Fruit fly (Drosophila melanogaster) whole organism, embryonic: ENCODE measurements around the gene Tctp.

Source experiments
- Atf6 ChIP-seq: fragments of 200-800 bp; sonication (Bioruptor generic); IDR thresholded peaks from 2 replicates; pipeline ENCODE4 v1.3.6; 2022; ENCODE audit warnings: missing biosample characterization, missing genetic modification characterization
- B-H2 ChIP-seq: fragments of 200-800 bp; sonication (Bioruptor generic); optimal IDR thresholded peaks from 2 replicates; lab custom pipeline; 2018; ENCODE audit warnings: missing biosample characterization, mild to moderate bottlenecking, missing genetic modification characterization
- CG10431 ChIP-seq: fragments of 200-800 bp; sonication (Bioruptor generic); optimal IDR thresholded peaks from 3 replicates; lab custom pipeline; 2018; ENCODE audit warnings: missing biosample characterization, mild to moderate bottlenecking, missing genetic modification characterization
- CG10565 ChIP-seq: fragments of 200-800 bp; sonication (Bioruptor generic); optimal IDR thresholded peaks from 3 replicates; lab custom pipeline; 2016; ENCODE audit warnings: missing biosample characterization, mild to moderate bottlenecking, missing genetic modification characterization
- CG11560 ChIP-seq: fragments of 200-800 bp; sonication (Bioruptor generic); IDR thresholded peaks from 3 replicates; pipeline ENCODE4 v1.3.6; 2022; ENCODE audit warnings: missing biosample characterization, missing genetic modification characterization
- CG11723 ChIP-seq: fragments of 200-800 bp; sonication (Bioruptor generic); optimal IDR thresholded peaks from 2 replicates; lab custom pipeline; 2017; ENCODE audit warnings: missing biosample characterization, mild to moderate bottlenecking, missing genetic modification characterization
- CG12155 ChIP-seq: fragments of 200-800 bp; sonication (Bioruptor generic); optimal IDR thresholded peaks from 3 replicates; lab custom pipeline; 2016; ENCODE audit warnings: missing biosample characterization, missing genetic modification characterization
- CG13296 ChIP-seq: fragments of 200-800 bp; sonication (Bioruptor generic); optimal IDR thresholded peaks from 3 replicates; lab custom pipeline; 2018; ENCODE audit warnings: missing biosample characterization, mild to moderate bottlenecking, missing genetic modification characterization
- CG13424 ChIP-seq: fragments of 200-800 bp; sonication (Bioruptor generic); optimal IDR thresholded peaks from 2 replicates; lab custom pipeline; 2019; ENCODE audit warnings: missing biosample characterization, mild to moderate bottlenecking, missing genetic modification characterization, moderate library complexity
- CG13775 ChIP-seq: fragments of 200-800 bp; sonication (Bioruptor generic); optimal IDR thresholded peaks from 3 replicates; lab custom pipeline; 2017; ENCODE audit warnings: missing biosample characterization, mild to moderate bottlenecking, missing genetic modification characterization
- CG15073 ChIP-seq: fragments of 200-800 bp; sonication (Bioruptor generic); optimal IDR thresholded peaks from 2 replicates; lab custom pipeline; 2016; ENCODE audit warnings: missing biosample characterization, missing genetic modification characterization
- CG31441 ChIP-seq: fragments of 200-800 bp; sonication (Bioruptor generic); IDR thresholded peaks from 2 replicates; pipeline ENCODE4 v1.3.6; 2022; ENCODE audit warnings: missing biosample characterization, missing genetic modification characterization
- CG32532 ChIP-seq: fragments of 200-800 bp; sonication (Bioruptor generic); IDR thresholded peaks from 2 replicates; pipeline ENCODE4 v1.3.6; 2022; ENCODE audit warnings: missing biosample characterization, missing genetic modification characterization
- CG32767 ChIP-seq: fragments of 200-800 bp; sonication (Bioruptor generic); IDR thresholded peaks from 2 replicates; pipeline ENCODE4 v1.3.6; 2022; ENCODE audit warnings: missing biosample characterization, missing genetic modification characterization
- CG3847 ChIP-seq: fragments of 200-800 bp; sonication (Bioruptor generic); IDR thresholded peaks from 2 replicates; pipeline ENCODE4 v1.3.6; 2022; ENCODE audit warnings: missing biosample characterization, missing genetic modification characterization
- CG4820 ChIP-seq: fragments of 200-800 bp; sonication (Bioruptor generic); optimal IDR thresholded peaks from 3 replicates; lab custom pipeline; 2016; ENCODE audit warnings: missing biosample characterization, missing genetic modification characterization
- CG5953 ChIP-seq: fragments of 200-800 bp; sonication (Bioruptor generic); IDR thresholded peaks from 2 replicates; pipeline ENCODE4 v1.3.6; 2022; ENCODE audit warnings: missing biosample characterization, missing genetic modification characterization
- CG6272 ChIP-seq: fragments of 200-800 bp; sonication (Bioruptor generic); IDR thresholded peaks from 2 replicates; pipeline ENCODE4 v1.3.6; 2022; ENCODE audit warnings: missing biosample characterization, missing genetic modification characterization
- CG6813 ChIP-seq: fragments of 200-800 bp; sonication (Bioruptor generic); optimal IDR thresholded peaks from 2 replicates; lab custom pipeline; 2017; ENCODE audit warnings: missing biosample characterization, missing genetic modification characterization, mild to moderate bottlenecking, moderate library complexity, missing genetic modification reagents
- CG7372 ChIP-seq: fragments of 200-800 bp; sonication (Bioruptor generic); IDR thresholded peaks from 2 replicates; pipeline ENCODE4 v1.3.6; 2022; ENCODE audit warnings: missing biosample characterization, missing genetic modification characterization
- CG7839 ChIP-seq: fragments of 200-800 bp; sonication (Bioruptor generic); optimal IDR thresholded peaks from 3 replicates; lab custom pipeline; 2018; ENCODE audit warnings: missing biosample characterization, mild to moderate bottlenecking, missing genetic modification characterization, moderate library complexity
- D19B ChIP-seq: fragments of 200-800 bp; sonication (Bioruptor generic); optimal IDR thresholded peaks from 2 replicates; lab custom pipeline; 2017; ENCODE audit warnings: missing biosample characterization, mild to moderate bottlenecking, missing genetic modification characterization
- Hr78 ChIP-seq, 2 experiments: fragments of 200-800 bp in 1 of 2; fragments of >200 bp in 1 of 2; sonication (Bioruptor generic) in 1 of 2; optimal IDR thresholded peaks; 2 replicates each; lab custom pipeline; 2017 to 2019; ENCODE audit warnings: missing biosample characterization in 2 of 2, missing genetic modification characterization in 2 of 2, mild to moderate bottlenecking in 1 of 2, moderate library complexity in 1 of 2
- Max ChIP-seq: fragments of 200-800 bp; sonication (Bioruptor generic); optimal IDR thresholded peaks from 2 replicates; lab custom pipeline; 2016; ENCODE audit warnings: missing biosample characterization, mild to moderate bottlenecking, missing genetic modification characterization
- Mrtf ChIP-seq: fragments of 200-800 bp; sonication (Bioruptor generic); IDR thresholded peaks from 3 replicates; pipeline ENCODE4 v1.3.6; 2022; ENCODE audit warnings: missing biosample characterization, missing genetic modification characterization
- NC2β ChIP-seq: fragments of 200-800 bp; sonication (Bioruptor generic); optimal IDR thresholded peaks from 2 replicates; lab custom pipeline; 2016; ENCODE audit warnings: missing biosample characterization, missing genetic modification characterization
- Six4 ChIP-seq: fragments of 200-800 bp; sonication (Bioruptor generic); optimal IDR thresholded peaks from 2 replicates; lab custom pipeline; 2016; ENCODE audit warnings: missing biosample characterization, missing genetic modification characterization
- Sry-β ChIP-seq: fragments of 200-800 bp; sonication (Bioruptor generic); optimal IDR thresholded peaks from 2 replicates; lab custom pipeline; 2018; ENCODE audit warnings: missing biosample characterization, mild to moderate bottlenecking, missing genetic modification characterization, moderate library complexity
- Taf1 ChIP-seq: fragments of 200-800 bp; sonication (Bioruptor generic); IDR thresholded peaks from 2 replicates; pipeline ENCODE4 v1.3.6; 2022; ENCODE audit warnings: missing biosample characterization, missing genetic modification characterization
- Tbp ChIP-seq: fragments of >200 bp; optimal IDR thresholded peaks from 2 replicates; lab custom pipeline; 2018; ENCODE audit warnings: missing biosample characterization, missing genetic modification characterization
- bcd ChIP-seq: fragments of 200-800 bp; sonication (Bioruptor generic); optimal IDR thresholded peaks from 2 replicates; lab custom pipeline; 2017; ENCODE audit warnings: missing biosample characterization, mild to moderate bottlenecking, missing genetic modification characterization
- bsh ChIP-seq, 2 experiments: fragments of 200-800 bp; sonication (Bioruptor generic); optimal IDR thresholded peaks; 2 replicates each; lab custom pipeline; 2017 to 2018; ENCODE audit warnings: mild to moderate bottlenecking in 2 of 2, missing biosample characterization in 2 of 2, missing genetic modification characterization in 2 of 2, moderate library complexity in 1 of 2
- cg ChIP-seq: fragments of 200-800 bp; sonication (Bioruptor generic); optimal IDR thresholded peaks from 3 replicates; lab custom pipeline; 2019; ENCODE audit warnings: missing biosample characterization, mild to moderate bottlenecking, missing genetic modification characterization, moderate library complexity
- da ChIP-seq: fragments of 200-800 bp; sonication (Bioruptor generic); optimal IDR thresholded peaks from 2 replicates; lab custom pipeline; 2016; ENCODE audit warnings: missing biosample characterization, missing genetic modification characterization
- dati ChIP-seq: fragments of 200-800 bp; sonication (Bioruptor generic); IDR thresholded peaks from 2 replicates; pipeline ENCODE4 v1.3.6; 2022; ENCODE audit warnings: missing biosample characterization, missing genetic modification characterization
- dimm ChIP-seq: fragments of 200-800 bp; sonication (Bioruptor generic); IDR thresholded peaks from 2 replicates; pipeline ENCODE4 v1.3.6; 2022; ENCODE audit warnings: missing biosample characterization, missing genetic modification characterization
- gt ChIP-seq: fragments of 200-800 bp; sonication (Bioruptor generic); IDR thresholded peaks from 2 replicates; pipeline ENCODE4 v1.3.6; 2022; ENCODE audit warnings: missing biosample characterization, missing genetic modification characterization
- lola ChIP-seq, 3 experiments: fragments of >200 bp in 2 of 3; fragments of 200-800 bp in 1 of 3; sonication (Bioruptor generic) in 1 of 3; optimal IDR thresholded peaks; 2 replicates each; lab custom pipeline; 2017 to 2019; ENCODE audit warnings: missing biosample characterization in 3 of 3, missing genetic modification characterization in 3 of 3, mild to moderate bottlenecking in 1 of 3, moderate library complexity in 1 of 3
- lov ChIP-seq, 2 experiments: fragments of 200-800 bp in 1 of 2; fragments of >200 bp in 1 of 2; sonication (Bioruptor generic) in 1 of 2; IDR thresholded peaks in 1 of 2; optimal IDR thresholded peaks in 1 of 2; 2 replicates in 1 of 2; 3 replicates in 1 of 2; pipeline versions ENCODE4 v1.3.6 to Lab custom; 2017 to 2022; ENCODE audit warnings: missing biosample characterization in 1 of 2, missing genetic modification characterization in 1 of 2
- org-1 ChIP-seq: fragments of 200-800 bp; sonication (Bioruptor generic); optimal IDR thresholded peaks from 2 replicates; lab custom pipeline; 2017; ENCODE audit warnings: missing biosample characterization, missing genetic modification characterization
- p53 ChIP-seq: fragments of 200-800 bp; sonication (Bioruptor generic); optimal IDR thresholded peaks from 2 replicates; lab custom pipeline; 2016; ENCODE audit warnings: missing biosample characterization, missing genetic modification characterization
- phol ChIP-seq: fragments of 200-800 bp; sonication (Bioruptor generic); optimal IDR thresholded peaks from 3 replicates; lab custom pipeline; 2018; ENCODE audit warnings: missing biosample characterization, mild to moderate bottlenecking, missing genetic modification characterization, moderate library complexity
- pnt ChIP-seq: fragments of 200-800 bp; sonication (Bioruptor generic); optimal IDR thresholded peaks from 3 replicates; lab custom pipeline; 2016; ENCODE audit warnings: missing biosample characterization, missing genetic modification characterization
- schlank ChIP-seq: fragments of 200-800 bp; sonication (Bioruptor generic); optimal IDR thresholded peaks from 2 replicates; lab custom pipeline; 2018; ENCODE audit warnings: missing biosample characterization, mild to moderate bottlenecking, missing genetic modification characterization
- seq ChIP-seq: fragments of 200-800 bp; sonication (Bioruptor generic); IDR thresholded peaks from 2 replicates; pipeline ENCODE4 v1.3.6; 2022; ENCODE audit warnings: missing biosample characterization, missing genetic modification characterization
- slou ChIP-seq: fragments of 200-800 bp; sonication (Bioruptor generic); optimal IDR thresholded peaks from 3 replicates; lab custom pipeline; 2016; ENCODE audit warnings: missing biosample characterization, missing genetic modification characterization
- ssp ChIP-seq: fragments of 200-800 bp; sonication (Bioruptor generic); IDR thresholded peaks from 2 replicates; pipeline ENCODE4 v1.3.6; 2022; ENCODE audit warnings: missing biosample characterization, missing genetic modification characterization
- tio ChIP-seq: fragments of 200-800 bp; sonication (Bioruptor generic); optimal IDR thresholded peaks from 2 replicates; lab custom pipeline; 2017; ENCODE audit warnings: missing biosample characterization, missing genetic modification characterization, inconsistent platforms
- trem ChIP-seq: fragments of 200-800 bp; optimal IDR thresholded peaks from 3 replicates; lab custom pipeline; 2019; ENCODE audit warnings: missing biosample characterization, mild to moderate bottlenecking, missing genetic modification characterization, moderate library complexity

The Tctp gene

DNA sequence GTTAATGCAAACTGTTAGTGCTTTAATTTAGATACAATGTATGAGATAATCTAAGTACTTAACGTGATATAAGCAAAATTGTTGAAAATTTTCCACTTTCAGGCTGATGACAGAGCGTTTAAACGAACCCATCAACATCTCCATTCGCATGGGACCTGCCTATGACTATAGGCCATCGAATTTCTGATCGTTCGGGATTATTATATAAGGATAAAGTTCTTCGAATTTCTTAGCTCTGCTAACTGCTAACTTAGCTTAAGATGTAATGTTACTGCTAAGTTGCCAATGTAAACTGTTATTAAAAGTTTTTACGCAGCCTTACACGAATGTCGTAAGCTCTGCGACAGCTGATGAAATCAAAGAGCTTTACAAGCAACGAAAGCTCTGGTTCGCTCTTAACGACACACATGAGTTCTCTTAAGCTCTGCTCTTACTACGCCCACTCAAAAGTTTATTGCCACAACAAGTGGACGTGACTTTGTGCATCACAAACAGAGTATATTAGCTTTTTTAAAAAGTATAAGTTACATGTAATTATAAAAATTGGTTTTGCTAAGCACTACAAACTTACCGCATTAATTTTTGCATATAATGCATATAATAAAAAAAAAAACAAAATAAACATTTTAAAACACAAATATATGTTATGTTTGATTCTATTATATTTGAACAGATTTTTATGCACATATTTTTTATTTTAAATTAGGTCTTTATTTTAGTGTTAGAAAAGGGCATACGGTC is 13.2 kb upstream of the Tctp start (continued):
- TF ChIP-seq CG12155 (GFP tag; lab: Kevin White, UChicago) (peak; percentile 94), dimm (GFP tag; lab: Robert Waterston, UW) (peak; percentile 94), CG11723 (GFP tag; lab: Kevin White, UChicago) (peak; percentile 96), CG6272 (GFP tag; lab: Robert Waterston, UW) (peak; percentile 96), schlank (tag; lab: Kevin White, UChicago) (peak; percentile 89), Tbp (GFP tag; lab: Kevin White, UChicago) (no peak), cg (GFP tag; lab: Kevin White, UChicago) (peak; percentile 68), p53 (GFP tag; lab: Kevin White, UChicago) (peak; percentile 29), CG13775 (GFP tag; lab: Kevin White, UChicago) (peak; percentile 98), NC2β (GFP tag; lab: Kevin White, UChicago) (peak; percentile 55), CG7372 (GFP tag; lab: Robert Waterston, UW) (peak; percentile 99), bcd (peak; percentile 100), CG5953 (GFP tag; lab: Robert Waterston, UW) (peak; percentile 96), dati (GFP tag; lab: Robert Waterston, UW) (peak; percentile 90), CG10565 (peak; percentile 77), Six4 (GFP tag; lab: Kevin White, UChicago) (peak; percentile 98), Atf6 (peak; percentile 99), CG13424 (tag; lab: Kevin White, UChicago) (peak; percentile 99), CG15073 (peak; percentile 70), CG13296 (peak; percentile 99), CG10431 (peak; percentile 97), D19B (peak; percentile 96), CG3847 (GFP tag; lab: Robert Waterston, UW) (peak; percentile 98), B-H2 (peak; percentile 93), pnt (GFP tag; lab: Kevin White, UChicago) (peak; percentile 81), Max (peak; percentile 97), tio (GFP tag; lab: Kevin White, UChicago) (peak; percentile 96), lola (GFP tag; optimal IDR thresholded peaks at IDR 0.05; lab: Kevin White, UChicago) (peak in 1 of 3 experiments; percentile 97), gt (GFP tag; lab: Robert Waterston, UW) (peak; percentile 96), lov (optimal IDR thresholded peaks at IDR 0.05; lab: Kevin White, UChicago) (no peak), lov (GFP tag; IDR thresholded peaks at IDR 0.05; lab: Robert Waterston, UW) (peak; percentile 88; the same call in 2 of the 3 replicates), CG11560 (tag; lab: Robert Waterston, UW) (peak; percentile 93), phol (peak; percentile 99), trem (tag; lab: Kevin White, UChicago) (peak; percentile 86), Sry-β (GFP tag; lab: Kevin White, UChicago) (peak; percentile 64), CG32767 (GFP tag; lab: Robert Waterston, UW) (peak; percentile 99), Taf1 (GFP tag; lab: Robert Waterston, UW) (peak; percentile 94), CG4820 (peak; percentile 97), CG32532 (GFP tag; lab: Robert Waterston, UW) (peak; percentile 99), bsh (GFP tag; optimal IDR thresholded peaks at IDR 0.05; lab: Kevin White, UChicago) (peak in 1 of 2 experiments; percentile 98), ssp (GFP tag; lab: Robert Waterston, UW) (peak; percentile 95), seq (GFP tag; lab: Robert Waterston, UW) (peak; percentile 98), CG31441 (GFP tag; lab: Robert Waterston, UW) (peak; percentile 100), CG7839 (tag; lab: Kevin White, UChicago) (peak; percentile 100), Mrtf (peak; percentile 98), Hr78 (GFP tag; optimal IDR thresholded peaks at IDR 0.05; lab: Kevin White, UChicago) (peak in 1 of 2 experiments; percentile 96), slou (GFP tag; lab: Kevin White, UChicago) (peak; percentile 98), CG6813 (GFP tag; lab: Kevin White, UChicago) (peak; percentile 97), da (GFP tag; lab: Kevin White, UChicago) (peak; percentile 82), org-1 (GFP tag; lab: Kevin White, UChicago) (peak; percentile 98)
